Fruit fly (Drosophila melanogaster): ENCODE results near the gene CG13293.

DNA sequence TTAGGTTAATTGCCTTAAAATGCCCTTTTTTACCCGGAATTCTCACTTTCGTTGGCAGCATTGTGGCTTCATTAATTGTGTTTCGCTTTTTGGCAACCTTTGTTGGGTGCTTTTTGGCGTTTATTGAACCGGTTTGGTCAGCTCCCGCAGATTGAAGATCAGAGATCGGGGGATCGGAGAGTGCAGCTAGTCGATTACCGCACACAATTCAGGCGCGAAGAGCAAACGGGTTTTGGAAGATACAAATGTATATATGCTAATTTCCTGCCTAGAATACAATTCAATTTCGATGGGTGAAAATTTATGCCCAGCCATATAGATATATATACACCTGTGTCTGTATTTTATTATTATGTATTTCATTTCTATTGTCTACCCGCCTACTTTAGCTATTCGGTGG, 58.9 kb downstream of the CG13293 start:
- TF ChIP-seq dmrt93B (GFP tag; optimal IDR thresholded peaks at IDR 0.05) = no peak
- no peak for TF ChIP-seq CrebA (GFP tag; optimal IDR thresholded peaks at IDR 0.05; ENCODE audit: borderline replicate concordance)
- TF ChIP-seq Hr78 (GFP tag; optimal IDR thresholded peaks at IDR 0.05) = no peak
- TF ChIP-seq dl (GFP tag; optimal IDR thresholded peaks at IDR 0.05; ENCODE audit: insufficient read depth in 1 of 2, partially characterized antibody in 2 of 2) = no peak
- no peak for TF ChIP-seq CG9705 (GFP tag; optimal IDR thresholded peaks at IDR 0.05)
- TF ChIP-seq tai (GFP tag; optimal IDR thresholded peaks at IDR 0.05) = no peak
- TF ChIP-seq dsf (GFP tag; optimal IDR thresholded peaks at IDR 0.05; ENCODE audit: borderline replicate concordance) = no peak

Data from whole organism, wandering third instar larva.